Worm (Caenorhabditis elegans): ENCODE results near the gene F23F1.4.

F23F1.4 gene

ce11 chrII:28283-28682, at the start of gene F23F1.4:
F23F1.4 (minus strand) TSS chrII:28423.
- TF ChIP-seq him-1 (tag; optimal IDR thresholded peaks at IDR 0.05) (no peak), dao-5 (tag; optimal IDR thresholded peaks at IDR 0.05) (no peak), W03F9.2 (tag; optimal IDR thresholded peaks at IDR 0.05) (no peak)

- no peak for TF ChIP-seq dao-5 (tag; optimal IDR thresholded peaks at IDR 0.05)
- TF ChIP-seq him-1 (tag; optimal IDR thresholded peaks at IDR 0.05) = no peak
- no peak for TF ChIP-seq W03F9.2 (tag; optimal IDR thresholded peaks at IDR 0.05)
These were observed 48.4 kb upstream of the F23F1.4 start for ce11 chrII:76662-77061.

- TF ChIP-seq W03F9.2 (tag; optimal IDR thresholded peaks at IDR 0.05) = no peak
- no peak for TF ChIP-seq dao-5 (tag; optimal IDR thresholded peaks at IDR 0.05)
- no peak for TF ChIP-seq him-1 (tag; optimal IDR thresholded peaks at IDR 0.05)
These were observed 47.6 kb upstream of the F23F1.4 start for ce11 chrII:75831-76230.

- TF ChIP-seq him-1 (tag; optimal IDR thresholded peaks at IDR 0.05) = no peak
These were observed 45.7 kb upstream of the F23F1.4 start for ce11 chrII:73892-74291.

- TF ChIP-seq W03F9.2 (tag; optimal IDR thresholded peaks at IDR 0.05) (no peak), dao-5 (tag; optimal IDR thresholded peaks at IDR 0.05) (no peak), him-1 (tag; optimal IDR thresholded peaks at IDR 0.05) (no peak)
These were observed 45.1 kb upstream of the F23F1.4 start for ce11 chrII:73329-73728.

ce11 chrII:69354-69753, 41.1 kb upstream of the F23F1.4 start, which contains the start of gene egl-26:
egl-26 (plus strand) TSS chrII:69654.
- TF ChIP-seq W03F9.2 (tag; optimal IDR thresholded peaks at IDR 0.05) (no peak), him-1 (tag; optimal IDR thresholded peaks at IDR 0.05) (no peak), dao-5 (tag; optimal IDR thresholded peaks at IDR 0.05) (no peak)

ce11 chrII:68757-69156, 40.5 kb upstream of the F23F1.4 start:
- TF ChIP-seq him-1 (tag; optimal IDR thresholded peaks at IDR 0.05) = no peak
- TF ChIP-seq W03F9.2 (tag; optimal IDR thresholded peaks at IDR 0.05) = no peak
- no peak for TF ChIP-seq dao-5 (tag; optimal IDR thresholded peaks at IDR 0.05)

- TF ChIP-seq dao-5 (tag; optimal IDR thresholded peaks at IDR 0.05) (no peak), W03F9.2 (tag; optimal IDR thresholded peaks at IDR 0.05) (no peak), him-1 (tag; optimal IDR thresholded peaks at IDR 0.05) (no peak)
These were observed 39.4 kb upstream of the F23F1.4 start for ce11 chrII:67663-68062.

ce11 chrII:66322-66721, 38.1 kb upstream of the F23F1.4 start:
- no peak for TF ChIP-seq W03F9.2 (tag; optimal IDR thresholded peaks at IDR 0.05)
- TF ChIP-seq him-1 (tag; optimal IDR thresholded peaks at IDR 0.05) = no peak
- TF ChIP-seq dao-5 (tag; optimal IDR thresholded peaks at IDR 0.05) = no peak

ce11 chrII:65484-65883, 37.3 kb upstream of the F23F1.4 start:
- TF ChIP-seq dao-5 (tag; optimal IDR thresholded peaks at IDR 0.05) (no peak), W03F9.2 (tag; optimal IDR thresholded peaks at IDR 0.05) (no peak), him-1 (tag; optimal IDR thresholded peaks at IDR 0.05) (no peak)

- no peak for TF ChIP-seq W03F9.2 (tag; optimal IDR thresholded peaks at IDR 0.05)
- no peak for TF ChIP-seq dao-5 (tag; optimal IDR thresholded peaks at IDR 0.05)
- TF ChIP-seq him-1 (tag; optimal IDR thresholded peaks at IDR 0.05) = no peak
These were observed 32.8 kb upstream of the F23F1.4 start, which contains the start of gene C23H3.2 for ce11 chrII:61013-61412. C23H3.2 (plus strand) TSS chrII:61313.

- no peak for TF ChIP-seq dao-5 (tag; optimal IDR thresholded peaks at IDR 0.05)
- no peak for TF ChIP-seq W03F9.2 (tag; optimal IDR thresholded peaks at IDR 0.05)
- no peak for TF ChIP-seq him-1 (tag; optimal IDR thresholded peaks at IDR 0.05)
These were observed 31.8 kb upstream of the F23F1.4 start for ce11 chrII:60049-60448.

- TF ChIP-seq him-1 (tag; optimal IDR thresholded peaks at IDR 0.05) (no peak), dao-5 (tag; optimal IDR thresholded peaks at IDR 0.05) (no peak), W03F9.2 (tag; optimal IDR thresholded peaks at IDR 0.05) (no peak)
These were observed 29.6 kb upstream of the F23F1.4 start for ce11 chrII:57873-58272.

- TF ChIP-seq him-1 (tag; optimal IDR thresholded peaks at IDR 0.05) (no peak), W03F9.2 (tag; optimal IDR thresholded peaks at IDR 0.05) (no peak), dao-5 (tag; optimal IDR thresholded peaks at IDR 0.05) (no peak)
These were observed 29.1 kb upstream of the F23F1.4 start, which contains the start of gene ascc-1 for ce11 chrII:57370-57769. ascc-1 (plus strand) TSS chrII:57670.

- TF ChIP-seq him-1 (tag; optimal IDR thresholded peaks at IDR 0.05) = no peak
- no peak for TF ChIP-seq W03F9.2 (tag; optimal IDR thresholded peaks at IDR 0.05)
- no peak for TF ChIP-seq dao-5 (tag; optimal IDR thresholded peaks at IDR 0.05)
These were observed 27.0 kb upstream of the F23F1.4 start, which contains the start of gene tre-5 for ce11 chrII:55204-55603. tre-5 (minus strand) TSS chrII:55304.
